Fruit fly (Drosophila melanogaster) whole organism, pupa: ENCODE results near the gene BOD1.

Source experiments
- CG14655 ChIP-seq: fragments of 200-800 bp; sonication (Bioruptor generic); optimal IDR thresholded peaks from 3 replicates; lab custom pipeline; 2017; ENCODE audit warnings: mild to moderate bottlenecking, missing biosample characterization, missing genetic modification reagents, missing genetic modification characterization
- CG32121 ChIP-seq: fragments of 200-800 bp; sonication (Bioruptor generic); IDR thresholded peaks from 2 replicates; pipeline ENCODE4 v1.3.6; 2022; ENCODE audit warnings: missing biosample characterization, missing genetic modification characterization
- CG8159 ChIP-seq: fragments of 200-800 bp; sonication (Bioruptor generic); optimal IDR thresholded peaks from 3 replicates; lab custom pipeline; 2018; ENCODE audit warnings: missing biosample characterization, mild to moderate bottlenecking, missing genetic modification characterization, moderate library complexity
- CG8301 ChIP-seq: fragments of 200-800 bp; sonication (Bioruptor generic); optimal IDR thresholded peaks from 2 replicates; lab custom pipeline; 2018; ENCODE audit warnings: missing biosample characterization, mild to moderate bottlenecking, missing genetic modification characterization
- EcR ChIP-seq: fragments of 200-800 bp; sonication (Bioruptor generic); optimal IDR thresholded peaks from 3 replicates; lab custom pipeline; 2019; ENCODE audit warnings: missing biosample characterization, missing genetic modification characterization, mild to moderate bottlenecking, moderate library complexity, missing genetic modification reagents
- Ets98B ChIP-seq: fragments of 200-800 bp; sonication (Bioruptor generic); IDR thresholded peaks from 2 replicates; pipeline ENCODE4 v1.3.6; 2022; ENCODE audit warnings: missing biosample characterization, missing genetic modification characterization
- Pif1A ChIP-seq: fragments of 200-800 bp; sonication (Bioruptor generic); optimal IDR thresholded peaks from 3 replicates; lab custom pipeline; 2016; ENCODE audit warnings: missing biosample characterization, missing genetic modification characterization
- Pif1B ChIP-seq: fragments of 200-800 bp; sonication (Bioruptor generic); optimal IDR thresholded peaks from 3 replicates; lab custom pipeline; 2016; ENCODE audit warnings: missing biosample characterization, missing genetic modification characterization
- rn ChIP-seq: fragments of 200-800 bp; sonication (Bioruptor generic); IDR thresholded peaks from 2 replicates; pipeline ENCODE4 v1.3.6; 2022; ENCODE audit warnings: missing biosample characterization, missing genetic modification characterization

DNA sequence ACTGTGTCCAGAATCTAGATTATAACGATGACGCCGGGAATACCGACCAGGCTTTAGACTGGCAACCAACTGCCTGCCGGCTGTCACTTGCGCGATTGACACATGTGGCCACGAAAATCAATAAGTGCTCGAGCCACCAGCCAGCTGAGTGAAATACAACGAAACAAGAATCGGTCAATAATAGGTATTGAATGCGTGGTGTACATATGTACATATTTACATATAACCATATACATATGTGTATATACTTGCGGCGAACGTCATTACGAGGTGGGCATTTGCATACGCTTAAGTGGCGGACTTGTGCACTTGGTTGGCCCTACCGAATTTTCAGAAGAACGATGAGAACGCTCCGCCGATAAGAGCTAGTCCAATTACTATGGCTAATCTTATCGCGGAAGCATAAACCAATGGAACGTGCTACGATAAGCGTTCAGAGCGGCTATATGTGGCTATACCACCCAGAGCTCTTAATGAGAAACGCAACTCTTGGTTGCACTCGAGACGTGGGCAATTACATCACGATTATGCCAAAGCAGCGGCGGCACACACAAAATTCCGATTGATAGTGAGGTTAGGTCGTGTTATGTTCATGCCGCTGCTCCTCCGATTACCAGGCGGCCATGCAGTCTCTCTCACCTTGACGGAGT is 8.6 kb downstream of the BOD1 start:
- TF ChIP-seq Ets98B (GFP tag; lab: Robert Waterston, UW) (no peak), CG32121 (GFP tag; lab: Robert Waterston, UW) (no peak), EcR (GFP tag; lab: Kevin White, UChicago) (no peak), CG8159 (no peak), CG8301 (tag; lab: Kevin White, UChicago) (no peak), rn (GFP tag; lab: Robert Waterston, UW) (no peak), CG14655 (GFP tag; lab: Kevin White, UChicago) (no peak), Pif1A (GFP tag; lab: Kevin White, UChicago) (no peak), Pif1B (GFP tag; lab: Kevin White, UChicago) (no peak)
